Worm (Caenorhabditis elegans) whole organism, early embryonic: ENCODE measurements around the gene T10H9.1.

Source experiments
- B0310.2 ChIP-seq: sonication (generic microtip); optimal IDR thresholded peaks from 2 replicates; lab custom pipeline; 2016; ENCODE audit warnings: mild to moderate bottlenecking, missing genetic modification characterization, missing compliant biosample characterization
- F13C5.2 ChIP-seq: sonication (generic microtip); optimal IDR thresholded peaks from 2 replicates; lab custom pipeline; 2017; ENCODE audit warnings: mild to moderate bottlenecking, missing genetic modification characterization, inconsistent platforms, missing compliant biosample characterization
- aly-1 ChIP-seq: sonication (generic microtip); optimal IDR thresholded peaks from 2 replicates; lab custom pipeline; 2016; ENCODE audit warnings: missing genetic modification characterization, missing compliant biosample characterization
- ama-1 ChIP-seq: fragments of 150-350 bp; optimal IDR thresholded peaks from 2 replicates; lab custom pipeline; 2014
- flt-1 ChIP-seq: fragments of 200-800 bp; sonication (Bioruptor generic); IDR thresholded peaks from 2 replicates; pipeline ENCODE4 v1.3.6; 2022; ENCODE audit warnings: missing genetic modification characterization, missing compliant biosample characterization
- scrt-1 ChIP-seq: fragments of 200-800 bp; sonication (Bioruptor generic); IDR thresholded peaks from 2 replicates; pipeline ENCODE4 v1.3.6; 2022; ENCODE audit warnings: missing genetic modification characterization, missing compliant biosample characterization
- tbx-37 ChIP-seq: fragments of 200-800 bp; sonication (Bioruptor generic); conservative IDR thresholded peaks from 2 replicates; pipeline ENCODE4 v1.3.6; 2022; ENCODE audit warnings: missing genetic modification reagents, missing genetic modification characterization, missing compliant biosample characterization
- tra-4 ChIP-seq: sonication (generic microtip); optimal IDR thresholded peaks from 2 replicates; lab custom pipeline; 2017; ENCODE audit warnings: missing genetic modification characterization, missing compliant biosample characterization

- TF ChIP-seq ama-1 (lab: Kevin White, UChicago) (no peak), tbx-37 (GFP tag; lab: Robert Waterston, UW) (no peak; the same call in 1 of the 2 replicates), B0310.2 (no peak), aly-1 (no peak), tra-4 (no peak), flt-1 (GFP tag; lab: Robert Waterston, UW) (no peak), F13C5.2 (tag; lab: Kevin White, UChicago) (no peak), scrt-1 (GFP tag; lab: Robert Waterston, UW) (no peak)
Measured at ce11 chrV:6684541-6684940, 35.1 kb downstream of the T10H9.1 start.
